Worm (Caenorhabditis elegans) whole organism, L3 larva: ENCODE results near the gene Y45G12B.3.

Source experiments
- R02D3.7 ChIP-seq: fragments of 150-350 bp; optimal IDR thresholded peaks from 2 replicates; lab custom pipeline; 2014; ENCODE audit warnings: missing biosample characterization, missing genetic modification characterization
- ZK546.5 ChIP-seq: sonication (generic microtip); optimal IDR thresholded peaks from 2 replicates; lab custom pipeline; 2017; ENCODE audit warnings: missing biosample characterization, missing genetic modification characterization
- ama-1 ChIP-seq: fragments of 150-350 bp; optimal IDR thresholded peaks from 2 replicates; lab custom pipeline; 2018
- ceh-16 ChIP-seq: sonication (generic microtip); optimal IDR thresholded peaks from 2 replicates; lab custom pipeline; 2017; ENCODE audit warnings: missing biosample characterization, missing genetic modification characterization
- ceh-28 ChIP-seq: fragments of 150-350 bp; optimal IDR thresholded peaks from 2 replicates; lab custom pipeline; 2014; ENCODE audit warnings: missing biosample characterization, missing genetic modification reagents, missing genetic modification characterization
- daf-12 ChIP-seq: fragments of 150-350 bp; optimal IDR thresholded peaks from 2 replicates; lab custom pipeline; 2014; ENCODE audit warnings: missing biosample characterization, missing genetic modification reagents, missing genetic modification characterization
- egl-27 ChIP-seq: sonication (generic microtip); optimal IDR thresholded peaks from 4 replicates; lab custom pipeline; 2017; ENCODE audit warnings: missing biosample characterization, missing genetic modification reagents, missing genetic modification characterization
- elt-2 ChIP-seq: sonication (generic microtip); optimal IDR thresholded peaks from 2 replicates; lab custom pipeline; 2016; ENCODE audit warnings: missing genetic modification reagents, mild to moderate bottlenecking, missing genetic modification characterization, missing compliant biosample characterization
- eor-1 ChIP-seq, 2 experiments: fragments of 150-350 bp; optimal IDR thresholded peaks; 2 replicates each; lab custom pipeline; 2014 to 2018; ENCODE audit warnings: missing biosample characterization in 2 of 2, missing genetic modification characterization in 2 of 2
- fkh-2 ChIP-seq: fragments of 150-350 bp; optimal IDR thresholded peaks from 2 replicates; lab custom pipeline; 2014; ENCODE audit warnings: missing biosample characterization, missing genetic modification reagents, missing genetic modification characterization
- fos-1 ChIP-seq: fragments of 150-350 bp; optimal IDR thresholded peaks from 2 replicates; lab custom pipeline; 2014; ENCODE audit warnings: missing biosample characterization, missing genetic modification characterization
- hmg-11 ChIP-seq: sonication (generic microtip); optimal IDR thresholded peaks from 2 replicates; lab custom pipeline; 2016; ENCODE audit warnings: missing genetic modification characterization, missing compliant biosample characterization
- jun-1 ChIP-seq: fragments of 150-350 bp; optimal IDR thresholded peaks from 2 replicates; lab custom pipeline; 2014; ENCODE audit warnings: missing biosample characterization, missing genetic modification reagents, missing genetic modification characterization
- lin-39 ChIP-seq: fragments of 150-350 bp; optimal IDR thresholded peaks from 2 replicates; lab custom pipeline; 2018; ENCODE audit warnings: missing biosample characterization, missing genetic modification reagents, missing genetic modification characterization
- lsy-12 ChIP-seq: sonication (generic microtip); optimal IDR thresholded peaks from 2 replicates; lab custom pipeline; 2016; ENCODE audit warnings: mild to moderate bottlenecking, missing genetic modification characterization, missing compliant biosample characterization
- mml-1 ChIP-seq: fragments of 150-350 bp; sonication (generic microtip); optimal IDR thresholded peaks from 3 replicates; lab custom pipeline; 2014; ENCODE audit warnings: missing biosample characterization, missing genetic modification characterization
- nfya-1 ChIP-seq: sonication (generic microtip); optimal IDR thresholded peaks from 2 replicates; lab custom pipeline; 2017; ENCODE audit warnings: missing genetic modification characterization, mild to moderate bottlenecking, missing compliant biosample characterization, antibody characterized with exemption, moderate library complexity; ENCODE audit not compliant: insufficient read depth
- nhr-11 ChIP-seq: fragments of 150-350 bp; optimal IDR thresholded peaks from 2 replicates; lab custom pipeline; 2014; ENCODE audit warnings: missing biosample characterization, missing genetic modification characterization
- nhr-12 ChIP-seq: fragments of 150-350 bp; optimal IDR thresholded peaks from 2 replicates; lab custom pipeline; 2014; ENCODE audit warnings: missing biosample characterization, missing genetic modification characterization
- nhr-23 ChIP-seq: fragments of 150-350 bp; optimal IDR thresholded peaks from 2 replicates; lab custom pipeline; 2014; ENCODE audit warnings: missing biosample characterization, missing genetic modification reagents, missing genetic modification characterization
- nhr-25 ChIP-seq: sonication (generic microtip); optimal IDR thresholded peaks from 2 replicates; lab custom pipeline; 2017; ENCODE audit warnings: missing biosample characterization, missing genetic modification characterization
- nhr-76 ChIP-seq: fragments of 150-350 bp; sonication (generic microtip); optimal IDR thresholded peaks from 5 replicates; lab custom pipeline; 2014; ENCODE audit warnings: missing biosample characterization, missing genetic modification characterization
- nhr-77 ChIP-seq: fragments of 150-350 bp; optimal IDR thresholded peaks from 2 replicates; lab custom pipeline; 2014; ENCODE audit warnings: missing biosample characterization, missing genetic modification characterization
- pha-4 ChIP-seq: fragments of 150-350 bp; optimal IDR thresholded peaks from 2 replicates; lab custom pipeline; 2014; ENCODE audit warnings: missing biosample characterization, missing genetic modification reagents, missing genetic modification characterization
- pqm-1 ChIP-seq: fragments of 150-350 bp; optimal IDR thresholded peaks from 2 replicates; lab custom pipeline; 2017; ENCODE audit warnings: missing biosample characterization, missing genetic modification characterization, inconsistent platforms
- skn-1 ChIP-seq: fragments of 150-350 bp; optimal IDR thresholded peaks from 2 replicates; lab custom pipeline; 2014; ENCODE audit warnings: missing biosample characterization, missing genetic modification characterization
- snpc-4 ChIP-seq: fragments of 150-350 bp; optimal IDR thresholded peaks from 2 replicates; lab custom pipeline; 2014; ENCODE audit warnings: missing biosample characterization, missing genetic modification characterization
- unc-62 ChIP-seq: fragments of 150-350 bp; sonication (generic microtip); optimal IDR thresholded peaks from 4 replicates; lab custom pipeline; 2014; ENCODE audit warnings: missing biosample characterization, missing genetic modification reagents, missing genetic modification characterization
- ztf-4 ChIP-seq: fragments of 150-350 bp; optimal IDR thresholded peaks from 2 replicates; lab custom pipeline; 2014; ENCODE audit warnings: missing biosample characterization, missing genetic modification characterization

Y45G12B.3 gene

ce11 chrV:2722555-2722954, 26.5 kb upstream of the Y45G12B.3 start, which contains the start of gene srg-60:
TSS of gene srg-60 (minus strand) at chrV:2722655.
- no peak for TF ChIP-seq nhr-12 (tag; lab: Kevin White, UChicago)
- TF ChIP-seq ZK546.5 (tag; lab: Kevin White, UChicago): no peak
- no peak for TF ChIP-seq jun-1 (tag; lab: Kevin White, UChicago)
- TF ChIP-seq ztf-4: no peak
- no peak for TF ChIP-seq nhr-23 (tag; lab: Kevin White, UChicago)
- no peak for TF ChIP-seq nhr-11 (tag; lab: Kevin White, UChicago)
- TF ChIP-seq elt-2: no peak
- no peak for TF ChIP-seq daf-12 (tag; lab: Kevin White, UChicago)

- TF ChIP-seq egl-27 (tag; lab: Kevin White, UChicago): no peak
- no peak for TF ChIP-seq nhr-76 (tag; lab: Kevin White, UChicago)
- TF ChIP-seq nfya-1: no peak
- TF ChIP-seq pqm-1 (tag; lab: Kevin White, UChicago): no peak
Observed at ce11 chrV:2720763-2721162, 24.7 kb upstream of the Y45G12B.3 start, which contains the start of gene srt-27. TSS of gene srt-27 (minus strand) at chrV:2720863.

- TF ChIP-seq ceh-16: no peak
- TF ChIP-seq mml-1 (tag; lab: Kevin White, UChicago): no peak
- no peak for TF ChIP-seq fos-1
- TF ChIP-seq pha-4 (tag; lab: Kevin White, UChicago): no peak
- no peak for TF ChIP-seq nhr-77 (tag; lab: Kevin White, UChicago)
- TF ChIP-seq ceh-28 (tag; lab: Kevin White, UChicago): no peak
- no peak for TF ChIP-seq skn-1 (tag; lab: Kevin White, UChicago)
- TF ChIP-seq nhr-25: no peak
- TF ChIP-seq lin-39 (tag; lab: Kevin White, UChicago): no peak
- no peak for TF ChIP-seq fkh-2
- TF ChIP-seq snpc-4 (tag; lab: Kevin White, UChicago): no peak
- TF ChIP-seq, all 47 proteins: peak for 0
Observed at ce11 chrV:2718688-2719185, 22.7 kb upstream of the Y45G12B.3 start, which contains the start of gene srt-29. TSS of gene srt-29 (minus strand) at chrV:2719135.

ce11 chrV:2716933-2717332, 20.9 kb upstream of the Y45G12B.3 start:
- no peak for TF ChIP-seq lsy-12 (tag; lab: Kevin White, UChicago)
- TF ChIP-seq, all 47 proteins: peak for 0

ce11 chrV:2713532-2713931, 17.5 kb upstream of the Y45G12B.3 start, which contains the start of gene srt-28:
TSS of gene srt-28 (minus strand) at chrV:2713632.
- TF ChIP-seq ceh-16: no peak
- no peak for TF ChIP-seq ama-1
- TF ChIP-seq lin-39 (tag; lab: Kevin White, UChicago): no peak
- TF ChIP-seq unc-62 (GFP tag; lab: Kevin White, UChicago): no peak
- no peak for TF ChIP-seq R02D3.7 (tag; lab: Kevin White, UChicago)

ce11 chrV:2711429-2711828, 15.4 kb upstream of the Y45G12B.3 start, which contains the start of gene C24B9.3:
TSS of gene C24B9.3 (minus strand) at chrV:2711599.
- no peak for TF ChIP-seq ZK546.5 (tag; lab: Kevin White, UChicago)
- TF ChIP-seq fos-1: no peak
- TF ChIP-seq nhr-76 (tag; lab: Kevin White, UChicago): no peak
- no peak for TF ChIP-seq lin-39 (tag; lab: Kevin White, UChicago)
- TF ChIP-seq elt-2: peak; percentile 86
- TF ChIP-seq hmg-11: no peak
- no peak for TF ChIP-seq eor-1 (tag; optimal IDR thresholded peaks at IDR 0.05; lab: Kevin White, UChicago)
- TF ChIP-seq pqm-1 (tag; lab: Kevin White, UChicago): peak; percentile 80
- TF ChIP-seq nfya-1: peak; percentile 14

ce11 chrV:2710192-2710591, 14.1 kb upstream of the Y45G12B.3 start:
- TF ChIP-seq nhr-76 (tag; lab: Kevin White, UChicago) (no peak), nfya-1 (peak; percentile 73), mml-1 (tag; lab: Kevin White, UChicago) (no peak), lsy-12 (tag; lab: Kevin White, UChicago) (no peak), fos-1 (no peak)
